Worm (Caenorhabditis elegans) whole organism, late embryonic: ENCODE data around the gene cnep-1.
A peak's percentile ranks its signal among the peaks of the same experiment; 100 is the strongest.

Experiments
- C38D4.7 ChIP-seq: fragments of 200-800 bp; sonication (Bioruptor generic); optimal IDR thresholded peaks from 2 replicates; lab custom pipeline; 2018; ENCODE audit warnings: mild to moderate bottlenecking, missing genetic modification characterization, moderate library complexity, missing compliant biosample characterization
- F13H6.1 ChIP-seq: sonication (generic microtip); optimal IDR thresholded peaks from 2 replicates; lab custom pipeline; 2016; ENCODE audit warnings: missing genetic modification characterization, missing compliant biosample characterization
- K09A11.1 ChIP-seq: sonication (generic microtip); optimal IDR thresholded peaks from 2 replicates; lab custom pipeline; 2017; ENCODE audit warnings: antibody characterized with exemption, mild to moderate bottlenecking, missing genetic modification characterization, missing compliant biosample characterization; ENCODE audit not compliant: insufficient read depth
- T23F11.4 ChIP-seq: fragments of 200-800 bp; sonication (Bioruptor generic); optimal IDR thresholded peaks from 2 replicates; lab custom pipeline; 2018; ENCODE audit warnings: mild to moderate bottlenecking, missing genetic modification characterization, missing compliant biosample characterization
- Y22D7AL.16 ChIP-seq: sonication (generic microtip); optimal IDR thresholded peaks from 2 replicates; lab custom pipeline; 2016; ENCODE audit warnings: missing genetic modification characterization, missing compliant biosample characterization
- ceh-18 ChIP-seq: sonication (generic microtip); optimal IDR thresholded peaks from 2 replicates; lab custom pipeline; 2016; ENCODE audit warnings: missing genetic modification characterization, missing compliant biosample characterization
- ceh-19 ChIP-seq: fragments of 200-800 bp; sonication (Bioruptor generic); optimal IDR thresholded peaks from 2 replicates; lab custom pipeline; 2018; ENCODE audit warnings: mild to moderate bottlenecking, missing genetic modification characterization, missing compliant biosample characterization
- ceh-2 ChIP-seq: sonication (generic microtip); optimal IDR thresholded peaks from 2 replicates; lab custom pipeline; 2016; ENCODE audit warnings: missing genotype, missing genetic modification characterization, missing compliant biosample characterization
- ceh-24 ChIP-seq: sonication (generic microtip); optimal IDR thresholded peaks from 2 replicates; lab custom pipeline; 2016; ENCODE audit warnings: mild to moderate bottlenecking, missing genetic modification characterization, missing compliant biosample characterization
- ceh-30 ChIP-seq: fragments of 150-350 bp; optimal IDR thresholded peaks from 2 replicates; lab custom pipeline; 2014; ENCODE audit warnings: missing biosample characterization, missing genetic modification characterization
- ceh-31 ChIP-seq: sonication (generic microtip); optimal IDR thresholded peaks from 2 replicates; lab custom pipeline; 2016; ENCODE audit warnings: missing genetic modification characterization, missing compliant biosample characterization
- ceh-34 ChIP-seq: sonication (generic microtip); optimal IDR thresholded peaks from 2 replicates; lab custom pipeline; 2016; ENCODE audit warnings: mild to moderate bottlenecking, missing genetic modification characterization, missing compliant biosample characterization
- ceh-9 ChIP-seq: sonication (generic microtip); optimal IDR thresholded peaks from 2 replicates; lab custom pipeline; 2016; ENCODE audit warnings: mild to moderate bottlenecking, missing genetic modification characterization, inconsistent platforms, missing compliant biosample characterization
- eyg-1 ChIP-seq: sonication (generic microtip); optimal IDR thresholded peaks from 2 replicates; lab custom pipeline; 2016; ENCODE audit warnings: missing genotype, missing genetic modification characterization, missing compliant biosample characterization
- fkh-10 ChIP-seq: fragments of 150-350 bp; optimal IDR thresholded peaks from 2 replicates; lab custom pipeline; 2014; ENCODE audit warnings: missing biosample characterization, missing genetic modification reagents, missing genetic modification characterization
- hlh-30 ChIP-seq: sonication (generic microtip); optimal IDR thresholded peaks from 2 replicates; lab custom pipeline; 2017; ENCODE audit warnings: antibody characterized with exemption, missing genetic modification characterization, missing compliant biosample characterization; ENCODE audit not compliant: insufficient read depth
- hlh-8 ChIP-seq: sonication (generic microtip); optimal IDR thresholded peaks from 2 replicates; lab custom pipeline; 2016; ENCODE audit warnings: missing genotype, missing genetic modification characterization, missing compliant biosample characterization
- madf-2 ChIP-seq: sonication (generic microtip); optimal IDR thresholded peaks from 2 replicates; lab custom pipeline; 2017; ENCODE audit warnings: missing genetic modification characterization, missing compliant biosample characterization
- nfya-1 ChIP-seq: sonication (generic microtip); optimal IDR thresholded peaks from 2 replicates; lab custom pipeline; 2017; ENCODE audit warnings: missing genetic modification characterization, mild to moderate bottlenecking, missing compliant biosample characterization, antibody characterized with exemption, moderate library complexity
- nhr-11 ChIP-seq: fragments of 150-350 bp; optimal IDR thresholded peaks from 2 replicates; lab custom pipeline; 2014; ENCODE audit warnings: missing biosample characterization, missing genetic modification characterization
- odd-2 ChIP-seq: sonication (generic microtip); optimal IDR thresholded peaks from 2 replicates; lab custom pipeline; 2017; ENCODE audit warnings: antibody characterized with exemption, mild to moderate bottlenecking, missing genetic modification characterization, missing compliant biosample characterization
- pha-4 ChIP-seq: fragments of 150-350 bp; optimal IDR thresholded peaks from 2 replicates; lab custom pipeline; 2018; ENCODE audit warnings: missing biosample characterization, missing genetic modification reagents, missing genetic modification characterization
- pqm-1 ChIP-seq: sonication (generic microtip); optimal IDR thresholded peaks from 2 replicates; lab custom pipeline; 2016; ENCODE audit warnings: missing genetic modification characterization, missing compliant biosample characterization
- pros-1 ChIP-seq: fragments of 150-350 bp; optimal IDR thresholded peaks from 2 replicates; lab custom pipeline; 2014; ENCODE audit warnings: missing biosample characterization, missing genetic modification reagents, missing genetic modification characterization
- rnt-1 ChIP-seq: sonication (generic microtip); optimal IDR thresholded peaks from 2 replicates; lab custom pipeline; 2016; ENCODE audit warnings: missing genetic modification characterization, missing compliant biosample characterization
- sox-4 ChIP-seq: sonication (generic microtip); optimal IDR thresholded peaks from 2 replicates; lab custom pipeline; 2017; ENCODE audit warnings: mild to moderate bottlenecking, missing genetic modification characterization, inconsistent platforms, missing compliant biosample characterization
- syd-9 ChIP-seq: sonication (generic microtip); optimal IDR thresholded peaks from 2 replicates; lab custom pipeline; 2016; ENCODE audit warnings: mild to moderate bottlenecking, missing genetic modification characterization, moderate library complexity, missing compliant biosample characterization
- tbx-2 ChIP-seq: sonication (generic microtip); optimal IDR thresholded peaks from 2 replicates; lab custom pipeline; 2016; ENCODE audit warnings: missing genetic modification characterization, missing compliant biosample characterization
- ttx-3 ChIP-seq: sonication (generic microtip); optimal IDR thresholded peaks from 2 replicates; lab custom pipeline; 2016; ENCODE audit warnings: missing genetic modification reagents, missing genetic modification characterization, missing compliant biosample characterization
- unc-55 ChIP-seq: sonication (generic microtip); optimal IDR thresholded peaks from 2 replicates; lab custom pipeline; 2017; ENCODE audit warnings: missing biosample characterization, missing genetic modification reagents, missing genetic modification characterization
- unc-86 ChIP-seq: sonication (generic microtip); optimal IDR thresholded peaks from 2 replicates; lab custom pipeline; 2016; ENCODE audit warnings: missing genetic modification characterization, missing compliant biosample characterization
- zip-5 ChIP-seq: sonication (generic microtip); optimal IDR thresholded peaks from 2 replicates; lab custom pipeline; 2016; ENCODE audit warnings: missing genetic modification characterization, missing compliant biosample characterization

Gene cnep-1

ce11 chrII:7277257-7277656, 32.9 kb upstream of the cnep-1 start:
- TF ChIP-seq zip-5 (tag; lab: Kevin White, UChicago) (no peak), pqm-1 (tag; lab: Kevin White, UChicago) (no peak), ceh-2 (tag; lab: Kevin White, UChicago) (no peak), madf-2 (tag; lab: Kevin White, UChicago) (no peak), ceh-19 (no peak)
- TF ChIP-seq, all 69 proteins: peak for 0

- TF ChIP-seq tbx-2 (tag; lab: Kevin White, UChicago) (no peak), zip-5 (tag; lab: Kevin White, UChicago) (no peak), ceh-34 (tag; lab: Kevin White, UChicago) (no peak)
Measured at ce11 chrII:7277925-7278324, 32.2 kb upstream of the cnep-1 start.

- no peak for TF ChIP-seq sox-4 (tag; lab: Kevin White, UChicago)
- TF ChIP-seq madf-2 (tag; lab: Kevin White, UChicago) = no peak
- no peak for TF ChIP-seq fkh-10 (GFP tag; lab: Kevin White, UChicago)
- no peak for TF ChIP-seq unc-86 (tag; lab: Kevin White, UChicago)
Measured at ce11 chrII:7279808-7280207, 30.3 kb upstream of the cnep-1 start.

ce11 chrII:7280584-7280983, 29.6 kb upstream of the cnep-1 start:
- TF ChIP-seq ttx-3 (no peak), sox-4 (tag; lab: Kevin White, UChicago) (no peak), Y22D7AL.16 (tag; lab: Kevin White, UChicago) (no peak), ceh-18 (tag; lab: Kevin White, UChicago) (no peak), nfya-1 (no peak), ceh-30 (tag; lab: Kevin White, UChicago) (no peak), ceh-2 (tag; lab: Kevin White, UChicago) (no peak), eyg-1 (tag; lab: Kevin White, UChicago) (no peak), pha-4 (tag; lab: Kevin White, UChicago) (no peak), odd-2 (tag; lab: Kevin White, UChicago) (no peak), rnt-1 (no peak), hlh-30 (tag; lab: Kevin White, UChicago) (no peak), ceh-9 (tag; lab: Kevin White, UChicago) (no peak), ceh-31 (tag; lab: Kevin White, UChicago) (no peak), syd-9 (tag; lab: Kevin White, UChicago) (no peak), T23F11.4 (no peak), hlh-8 (tag; lab: Kevin White, UChicago) (no peak), tbx-2 (tag; lab: Kevin White, UChicago) (no peak), ceh-24 (no peak), K09A11.1 (tag; lab: Kevin White, UChicago) (no peak)

ce11 chrII:7283063-7283462, 27.1 kb upstream of the cnep-1 start:
- TF ChIP-seq pros-1 (tag; lab: Kevin White, UChicago) = no peak
- no peak for TF ChIP-seq hlh-8 (tag; lab: Kevin White, UChicago)
- no peak for TF ChIP-seq sox-4 (tag; lab: Kevin White, UChicago)
- no peak for TF ChIP-seq rnt-1
- no peak for TF ChIP-seq nhr-11 (tag; lab: Kevin White, UChicago)
- no peak for TF ChIP-seq Y22D7AL.16 (tag; lab: Kevin White, UChicago)
- TF ChIP-seq C38D4.7 = no peak
- TF ChIP-seq, all 69 proteins: peak for 0

- TF ChIP-seq syd-9 (tag; lab: Kevin White, UChicago) = no peak
- TF ChIP-seq F13H6.1 (tag; lab: Kevin White, UChicago) = no peak
- TF ChIP-seq unc-55 (GFP tag; lab: Kevin White, UChicago) = peak; percentile 10
Measured at ce11 chrII:7287140-7287539, 23.0 kb upstream of the cnep-1 start.
